Worm (Caenorhabditis elegans): ENCODE results near the gene set-14.

DNA sequence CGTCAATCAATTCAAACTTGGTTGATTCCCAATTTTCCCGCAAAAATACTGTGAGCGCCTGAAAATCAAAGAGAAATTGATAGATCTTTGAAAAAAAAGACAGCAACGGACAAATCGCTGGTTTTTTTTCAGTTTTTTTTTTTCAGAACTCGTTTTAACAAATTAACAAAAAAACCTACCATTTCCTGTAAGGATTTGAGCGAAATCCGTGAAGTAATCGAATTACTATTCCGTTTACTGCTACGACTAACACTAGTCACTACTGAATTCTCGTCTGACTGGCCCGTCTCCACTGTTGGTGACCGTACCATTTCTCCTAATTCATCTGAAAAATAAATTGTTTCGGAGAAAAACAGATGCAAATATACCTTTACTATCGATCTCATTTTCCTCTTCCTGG is 36.7 kb downstream of the set-14 start:
- TF ChIP-seq ceh-44 (GFP tag; IDR thresholded peaks at IDR 0.05) (no peak), fkh-10 (GFP tag; optimal IDR thresholded peaks at IDR 0.05) (no peak), vab-7 (GFP tag; IDR thresholded peaks at IDR 0.05) (no peak), Y48G9A.11 (GFP tag; IDR thresholded peaks at IDR 0.05) (no peak), daf-16 (GFP tag; optimal IDR thresholded peaks at IDR 0.05) (no peak), daf-16 (tag; optimal IDR thresholded peaks at IDR 0.05) (no peak), aha-1 (tag) (peak; percentile 92), pha-4 (GFP tag; IDR thresholded peaks at IDR 0.05) (no peak), pha-4 (tag; optimal IDR thresholded peaks at IDR 0.05) (no peak)

All from whole organism, L4 larva.